Fruit fly (Drosophila melanogaster): ENCODE results near the gene Jon99Ci.

- TF ChIP-seq net (GFP tag; optimal IDR thresholded peaks at IDR 0.05) (no peak), Lpt (GFP tag; optimal IDR thresholded peaks at IDR 0.05) (no peak), Hr38 (GFP tag; optimal IDR thresholded peaks at IDR 0.05) (no peak), svp (GFP tag) (no peak), CG10631 (GFP tag; optimal IDR thresholded peaks at IDR 0.05) (no peak), OdsH (GFP tag; optimal IDR thresholded peaks at IDR 0.05) (no peak), acj6 (GFP tag; optimal IDR thresholded peaks at IDR 0.05) (no peak), Hr39 (GFP tag; optimal IDR thresholded peaks at IDR 0.05) (no peak), Sox102F (GFP tag; optimal IDR thresholded peaks at IDR 0.05) (no peak), CG8319 (GFP tag; optimal IDR thresholded peaks at IDR 0.05) (no peak), CG15336 (GFP tag; IDR thresholded peaks at IDR 0.05) (no peak), CG11762 (GFP tag; optimal IDR thresholded peaks at IDR 0.05; ENCODE audit: insufficient read depth) (no peak)
Measured at dm6 chr3R:29914246-29914645, 11.7 kb downstream of the Jon99Ci start, which contains the start of gene Capa.
